Worm (Caenorhabditis elegans) whole organism, L4/young adult: ENCODE measurements around the gene mig-21.

Experiments used
- W03F9.2 ChIP-seq: fragments of 150-350 bp; optimal IDR thresholded peaks from 2 replicates; lab custom pipeline; 2014; ENCODE audit warnings: missing biosample characterization, missing genetic modification characterization
- dao-5 ChIP-seq: sonication (generic microtip); optimal IDR thresholded peaks from 2 replicates; lab custom pipeline; 2016; ENCODE audit warnings: missing genotype, missing genetic modification characterization, moderate library complexity, missing compliant biosample characterization
- him-1 ChIP-seq: sonication (generic microtip); optimal IDR thresholded peaks from 2 replicates; lab custom pipeline; 2016; ENCODE audit warnings: missing genotype, missing genetic modification reagents, missing genetic modification characterization, missing compliant biosample characterization

- no peak for TF ChIP-seq him-1 (tag; lab: Kevin White, UChicago)
- peak; percentile 1 for TF ChIP-seq W03F9.2 (tag; lab: Kevin White, UChicago)
- TF ChIP-seq dao-5 (tag; lab: Kevin White, UChicago) = no peak
These were observed 24.9 kb downstream of the mig-21 start, which contains the start of gene ddx-23 for ce11 chrIII:5853240-5853639.
